Worm (Caenorhabditis elegans): ENCODE measurements around the gene ZC116.1.

- TF ChIP-seq elt-2 (tag; optimal IDR thresholded peaks at IDR 0.05) (no peak), fos-1 (tag; optimal IDR thresholded peaks at IDR 0.05) (no peak), ceh-28 (tag; optimal IDR thresholded peaks at IDR 0.05) (no peak), snpc-4 (tag; optimal IDR thresholded peaks at IDR 0.05) (no peak)
These were observed 30.3 kb upstream of the ZC116.1 start, which contains the start of gene E02A10.3 for ce11 chrV:12579299-12579698.
